Worm (Caenorhabditis elegans): ENCODE data around the gene F32H5.1.

ce11 chrV:13390936-13391335 is 33.1 kb upstream of the F32H5.1 start:
- TF ChIP-seq lin-35 (GFP tag; optimal IDR thresholded peaks at IDR 0.05) (no peak), madf-6 (GFP tag; IDR thresholded peaks at IDR 0.05) (no peak), ets-4 (GFP tag; optimal IDR thresholded peaks at IDR 0.05) (no peak), unc-62 (GFP tag; optimal IDR thresholded peaks at IDR 0.05) (no peak), nhr-90 (tag; optimal IDR thresholded peaks at IDR 0.05) (no peak)
